Worm (Caenorhabditis elegans) whole organism, L1 larva: Measurements from ENCODE around the gene F13A2.1.
A peak's percentile ranks its signal among the peaks of the same experiment; 100 is the strongest.

Source experiments
- C16A3.4 ChIP-seq: fragments of 150-350 bp; optimal IDR thresholded peaks from 2 replicates; lab custom pipeline; 2014; ENCODE audit warnings: missing biosample characterization, missing genetic modification characterization
- C34B4.2 ChIP-seq: sonication (generic microtip); optimal IDR thresholded peaks from 2 replicates; lab custom pipeline; 2017; ENCODE audit warnings: mild to moderate bottlenecking, missing genetic modification characterization, missing compliant biosample characterization
- Y116A8C.19 ChIP-seq: sonication (generic microtip); optimal IDR thresholded peaks from 2 replicates; lab custom pipeline; 2016; ENCODE audit warnings: missing compliant biosample characterization, missing genetic modification characterization, borderline replicate concordance
- aha-1 ChIP-seq: fragments of 150-350 bp; optimal IDR thresholded peaks from 2 replicates; lab custom pipeline; 2014; ENCODE audit warnings: missing biosample characterization, missing genetic modification characterization
- alr-1 ChIP-seq: fragments of 200-800 bp; sonication (Bioruptor generic); optimal IDR thresholded peaks from 2 replicates; lab custom pipeline; 2018; ENCODE audit warnings: borderline replicate concordance, mild to moderate bottlenecking, missing genetic modification characterization, missing compliant biosample characterization
- blmp-1 ChIP-seq: fragments of 150-350 bp; optimal IDR thresholded peaks from 2 replicates; lab custom pipeline; 2014; ENCODE audit warnings: missing biosample characterization, missing genetic modification characterization
- ceh-8 ChIP-seq: fragments of 200-800 bp; sonication (Bioruptor generic); optimal IDR thresholded peaks from 2 replicates; lab custom pipeline; 2018; ENCODE audit warnings: mild to moderate bottlenecking, missing genetic modification characterization, moderate library complexity, missing compliant biosample characterization
- efl-1 ChIP-seq, 4 experiments: fragments of 150-350 bp; optimal IDR thresholded peaks in 3 of 4; peaks in 1 of 4; 1 replicate in 1 of 4; 2 replicates in 3 of 4; lab custom pipeline; 2014; ENCODE audit warnings: missing biosample characterization in 2 of 4, missing genetic modification characterization in 2 of 4, missing genetic modification reagents in 2 of 4
- fkh-10 ChIP-seq: sonication (generic microtip); optimal IDR thresholded peaks from 2 replicates; lab custom pipeline; 2017; ENCODE audit warnings: missing biosample characterization, missing genetic modification reagents, missing genetic modification characterization
- fkh-8 ChIP-seq: sonication (generic microtip); optimal IDR thresholded peaks from 2 replicates; lab custom pipeline; 2016; ENCODE audit warnings: mild to moderate bottlenecking, missing genetic modification characterization, missing compliant biosample characterization
- grh-1 ChIP-seq: fragments of 200-800 bp; sonication (Bioruptor generic); IDR thresholded peaks from 2 replicates; pipeline ENCODE4 v1.3.6; 2022; ENCODE audit warnings: missing genetic modification reagents, missing genetic modification characterization, missing compliant biosample characterization
- hpl-2 ChIP-seq: fragments of 150-350 bp; optimal IDR thresholded peaks from 2 replicates; lab custom pipeline; 2014; ENCODE audit warnings: missing biosample characterization, missing genetic modification reagents, missing genetic modification characterization
- jun-1 ChIP-seq: fragments of 150-350 bp; optimal IDR thresholded peaks from 2 replicates; lab custom pipeline; 2014; ENCODE audit warnings: missing biosample characterization, missing genetic modification reagents, missing genetic modification characterization
- lin-13 ChIP-seq: fragments of 150-350 bp; optimal IDR thresholded peaks from 2 replicates; lab custom pipeline; 2014; ENCODE audit warnings: missing biosample characterization, missing genetic modification reagents, missing genetic modification characterization
- lin-15B ChIP-seq: fragments of 150-350 bp; sonication (generic microtip); optimal IDR thresholded peaks from 3 replicates; lab custom pipeline; 2014; ENCODE audit warnings: missing biosample characterization, missing genetic modification characterization
- lir-3 ChIP-seq: sonication (generic microtip); optimal IDR thresholded peaks from 2 replicates; lab custom pipeline; 2016; ENCODE audit warnings: mild to moderate bottlenecking, missing genetic modification characterization, moderate library complexity, missing compliant biosample characterization; ENCODE audit not compliant: poor library complexity
- lsy-2 ChIP-seq, 2 experiments: fragments of 150-350 bp; optimal IDR thresholded peaks; 2 replicates each; lab custom pipeline; 2014; ENCODE audit warnings: missing biosample characterization in 2 of 2, missing genetic modification characterization in 2 of 2
- mdl-1 ChIP-seq, 2 experiments: fragments of 150-350 bp; optimal IDR thresholded peaks; 2 replicates each; lab custom pipeline; 2014 to 2017; ENCODE audit warnings: missing biosample characterization in 2 of 2, missing genetic modification characterization in 2 of 2, inconsistent platforms in 1 of 2
- nhr-11 ChIP-seq: fragments of 150-350 bp; optimal IDR thresholded peaks from 2 replicates; lab custom pipeline; 2014; ENCODE audit warnings: missing biosample characterization, missing genetic modification characterization
- nhr-12 ChIP-seq: sonication (generic microtip); optimal IDR thresholded peaks from 2 replicates; lab custom pipeline; 2017; ENCODE audit warnings: missing biosample characterization, missing genetic modification characterization
- nhr-19 ChIP-seq: fragments of 200-800 bp; sonication (Bioruptor generic); conservative IDR thresholded peaks from 2 replicates; pipeline ENCODE4 v1.3.6; 2022; ENCODE audit warnings: missing genetic modification characterization, missing compliant biosample characterization
- nhr-237 ChIP-seq: fragments of 150-350 bp; optimal IDR thresholded peaks from 2 replicates; lab custom pipeline; 2014; ENCODE audit warnings: missing biosample characterization, missing genetic modification characterization
- nhr-71 ChIP-seq: sonication (generic microtip); optimal IDR thresholded peaks from 2 replicates; lab custom pipeline; 2016; ENCODE audit warnings: mild to moderate bottlenecking, missing genetic modification characterization, moderate library complexity, missing compliant biosample characterization
- nhr-76 ChIP-seq: sonication (generic microtip); optimal IDR thresholded peaks from 2 replicates; lab custom pipeline; 2017; ENCODE audit warnings: missing biosample characterization, missing genetic modification characterization
- pag-3 ChIP-seq: sonication (generic microtip); optimal IDR thresholded peaks from 2 replicates; lab custom pipeline; 2017; ENCODE audit warnings: missing genetic modification characterization, mild to moderate bottlenecking, missing compliant biosample characterization, antibody characterized with exemption, borderline replicate concordance; ENCODE audit not compliant: insufficient read depth
- pax-3 ChIP-seq: fragments of 200-800 bp; sonication (Bioruptor generic); optimal IDR thresholded peaks from 2 replicates; lab custom pipeline; 2018; ENCODE audit warnings: mild to moderate bottlenecking, missing genetic modification characterization, moderate library complexity, missing compliant biosample characterization
- snpc-4 ChIP-seq: fragments of 150-350 bp; optimal IDR thresholded peaks from 2 replicates; lab custom pipeline; 2014; ENCODE audit warnings: missing biosample characterization, missing genetic modification characterization
- sox-4 ChIP-seq: sonication (generic microtip); optimal IDR thresholded peaks from 2 replicates; lab custom pipeline; 2016; ENCODE audit warnings: missing genetic modification characterization, missing compliant biosample characterization
- tbx-2 ChIP-seq: sonication (generic microtip); optimal IDR thresholded peaks from 2 replicates; lab custom pipeline; 2016; ENCODE audit warnings: missing genetic modification characterization, missing compliant biosample characterization
- tlp-1 ChIP-seq: fragments of 150-350 bp; optimal IDR thresholded peaks from 2 replicates; lab custom pipeline; 2014; ENCODE audit warnings: missing biosample characterization, missing genetic modification characterization
- vab-15 ChIP-seq: sonication (generic microtip); optimal IDR thresholded peaks from 2 replicates; lab custom pipeline; 2017; ENCODE audit warnings: missing genotype, mild to moderate bottlenecking, missing genetic modification characterization, missing compliant biosample characterization
- xbp-1 ChIP-seq: sonication (generic microtip); optimal IDR thresholded peaks from 2 replicates; lab custom pipeline; 2016; ENCODE audit warnings: missing genetic modification characterization, missing compliant biosample characterization
- zag-1 ChIP-seq: fragments of 150-350 bp; optimal IDR thresholded peaks from 2 replicates; lab custom pipeline; 2014; ENCODE audit warnings: missing biosample characterization, missing genetic modification characterization
- zip-4 ChIP-seq: fragments of 200-800 bp; sonication (Bioruptor generic); optimal IDR thresholded peaks from 2 replicates; lab custom pipeline; 2018; ENCODE audit warnings: mild to moderate bottlenecking, missing genetic modification characterization, moderate library complexity, missing compliant biosample characterization
- ztf-11 ChIP-seq, 2 experiments: sonication (generic microtip); optimal IDR thresholded peaks; 2 replicates each; lab custom pipeline; 2016 to 2017; ENCODE audit warnings: missing genetic modification characterization in 2 of 2, missing biosample characterization in 1 of 2, missing compliant biosample characterization in 1 of 2

Gene F13A2.1

ce11 chrV:4371309-4371933 is 10.8 kb downstream of the F13A2.1 start, which contains the start of the genes gmpr-1 and fipp-1 (continued):
- peak; percentile 57 for TF ChIP-seq lin-15B (tag; lab: Kevin White, UChicago)
- TF ChIP-seq pax-3 (tag; lab: Kevin White, UChicago): no peak
- TF ChIP-seq nhr-76: no peak
- no peak for TF ChIP-seq lin-13 (GFP tag; lab: Kevin White, UChicago)
- TF ChIP-seq lir-3 (tag; lab: Kevin White, UChicago): no peak
- TF ChIP-seq Y116A8C.19 (tag; lab: Kevin White, UChicago): no peak
- TF ChIP-seq nhr-237: no peak
- peak in 1 of 2 experiments; percentile 30 for TF ChIP-seq mdl-1 (tag; optimal IDR thresholded peaks at IDR 0.05; lab: Kevin White, UChicago)
- no peak for TF ChIP-seq snpc-4
- TF ChIP-seq jun-1 (tag; lab: Kevin White, UChicago): peak; percentile 33
- TF ChIP-seq fkh-10 (GFP tag; lab: Kevin White, UChicago): no peak
- TF ChIP-seq hpl-2 (GFP tag; lab: Kevin White, UChicago): no peak
- TF ChIP-seq sox-4: no peak
- no peak for TF ChIP-seq tlp-1 (tag; lab: Kevin White, UChicago)
- no peak for TF ChIP-seq aha-1 (tag; lab: Kevin White, UChicago)
- peak; percentile 81 for TF ChIP-seq nhr-71 (tag; lab: Kevin White, UChicago)
- peak; percentile 33 for TF ChIP-seq blmp-1 (tag; lab: Kevin White, UChicago)
- peak; percentile 71 for TF ChIP-seq tbx-2 (tag; lab: Kevin White, UChicago)
- TF ChIP-seq ceh-8 (GFP tag; lab: Kevin White, UChicago): peak; percentile 38
- no peak for TF ChIP-seq ztf-11 (tag; optimal IDR thresholded peaks at IDR 0.05; lab: Kevin White, UChicago)
- peak; percentile 55 for TF ChIP-seq C16A3.4 (tag; lab: Kevin White, UChicago)
- no peak for TF ChIP-seq vab-15 (tag; lab: Kevin White, UChicago)
- peak; percentile 67 for TF ChIP-seq grh-1 (GFP tag; lab: Robert Waterston, UW)
- no peak for TF ChIP-seq alr-1 (tag; lab: Kevin White, UChicago)
- TF ChIP-seq zip-4 (GFP tag; lab: Kevin White, UChicago): peak; percentile 21
- no peak for TF ChIP-seq nhr-12
- peak; percentile 75 to 78 for TF ChIP-seq lsy-2 (tag; optimal IDR thresholded peaks at IDR 0.05; lab: Kevin White, UChicago)
- no peak for TF ChIP-seq pag-3 (tag; lab: Kevin White, UChicago)
- peak; percentile 70 for TF ChIP-seq nhr-19 (GFP tag; lab: Robert Waterston, UW)
- no peak for TF ChIP-seq C34B4.2 (tag; lab: Kevin White, UChicago)
- no peak for TF ChIP-seq nhr-11
- no peak for TF ChIP-seq zag-1 (tag; lab: Kevin White, UChicago)

DNA sequence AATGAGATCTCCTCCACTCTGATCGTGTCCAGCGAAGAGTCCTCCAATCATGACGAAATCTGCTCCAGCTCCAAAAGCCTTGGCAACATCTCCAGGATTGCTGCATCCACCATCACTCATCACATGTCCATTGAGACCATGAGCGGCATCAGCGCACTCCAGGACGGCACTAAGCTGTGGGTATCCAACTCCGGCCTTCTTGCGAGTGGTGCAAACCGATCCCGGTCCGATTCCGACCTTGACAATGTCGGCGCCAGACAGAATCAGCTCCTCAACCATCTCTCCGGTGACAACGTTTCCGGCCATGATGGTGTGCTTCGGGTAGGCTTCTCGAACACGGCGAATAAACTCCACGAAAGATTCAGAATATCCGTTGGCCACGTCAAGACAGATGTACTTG is 11.7 kb downstream of the F13A2.1 start:
- TF ChIP-seq alr-1 (tag; lab: Kevin White, UChicago): peak; percentile 81
- no peak for TF ChIP-seq fkh-8 (tag; lab: Kevin White, UChicago)
- TF ChIP-seq, all 84 proteins: peak for 1

DNA sequence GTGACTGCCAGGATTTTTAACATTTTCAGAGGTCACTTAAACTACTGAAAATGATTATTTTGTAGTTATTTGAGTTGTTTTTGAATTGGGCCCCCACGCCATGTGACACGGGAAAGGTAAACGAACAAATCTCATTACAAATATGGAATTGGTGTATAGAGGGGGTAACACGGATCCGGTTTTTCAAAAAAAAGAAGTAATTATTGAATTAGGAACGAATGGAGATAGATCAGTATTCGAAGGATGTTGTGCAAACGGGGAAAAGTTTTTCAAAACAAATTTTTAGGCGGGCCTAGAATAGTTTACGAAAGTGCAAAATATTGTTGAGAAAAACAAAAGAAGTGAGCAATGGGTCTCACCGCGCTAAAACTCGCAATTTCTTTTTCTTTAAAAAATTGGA is 15.8 kb downstream of the F13A2.1 start, which contains the start of gene F32D1.11:
F32D1.11 (minus strand) TSS at position 101 of the 400 bp plus-strand sequence.
- no peak for TF ChIP-seq efl-1 (optimal IDR thresholded peaks at IDR 0.05; lab: Kevin White, UChicago)
- TF ChIP-seq efl-1 (GFP tag; optimal IDR thresholded peaks at IDR 0.05 in 1 of 2; lab: Kevin White, UChicago): peak in 1 of 2 experiments; percentile 26
- TF ChIP-seq xbp-1: no peak
- no peak for TF ChIP-seq Y116A8C.19 (tag; lab: Kevin White, UChicago)

DNA sequence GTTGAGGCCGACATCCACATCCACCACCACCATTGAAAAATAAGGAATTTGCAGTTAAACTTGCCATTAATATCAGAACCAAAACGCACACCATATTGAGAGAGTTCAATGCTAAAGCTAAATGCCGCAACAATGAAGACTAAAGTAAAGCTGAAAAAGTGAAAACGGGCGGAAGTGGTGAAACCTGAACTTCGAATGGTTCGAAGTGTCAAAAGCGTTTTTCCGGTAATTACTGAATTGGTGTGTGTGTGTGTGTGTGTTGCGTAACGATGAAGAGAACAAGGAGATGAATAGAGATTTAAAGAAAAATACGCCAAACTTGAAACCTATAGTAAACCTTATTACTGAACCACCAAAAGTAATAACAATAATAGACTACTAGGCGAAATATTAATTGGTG is 17.7 kb downstream of the F13A2.1 start, which contains the start of gene grl-13:
grl-13 (minus strand) TSS at position 101 of the 400 bp plus-strand sequence.
- no peak for TF ChIP-seq zag-1 (tag; lab: Kevin White, UChicago)
